Worm (Caenorhabditis elegans) whole organism, mixed stage, embryonic: Measurements from ENCODE around the gene Y50D4B.2.

Experiments
- M03D4.4 ChIP-seq: sonication (generic microtip); optimal IDR thresholded peaks from 2 replicates; lab custom pipeline; 2017; ENCODE audit warnings: mild to moderate bottlenecking, missing genetic modification characterization, missing compliant biosample characterization
- bed-3 ChIP-seq: fragments of 200-800 bp; sonication (Bioruptor generic); optimal IDR thresholded peaks from 3 replicates; lab custom pipeline; 2018; ENCODE audit warnings: mild to moderate bottlenecking, missing genetic modification characterization, moderate library complexity, missing compliant biosample characterization
- ceh-43 ChIP-seq: fragments of 200-800 bp; sonication (Bioruptor generic); optimal IDR thresholded peaks from 2 replicates; lab custom pipeline; 2018; ENCODE audit warnings: mild to moderate bottlenecking, missing genetic modification characterization, moderate library complexity, missing compliant biosample characterization
- ceh-83 ChIP-seq: fragments of 200-800 bp; sonication (Bioruptor generic); optimal IDR thresholded peaks from 2 replicates; lab custom pipeline; 2018; ENCODE audit warnings: mild to moderate bottlenecking, missing genetic modification characterization, missing compliant biosample characterization
- ces-1 ChIP-seq: fragments of 150-350 bp; optimal IDR thresholded peaks from 2 replicates; lab custom pipeline; 2014; ENCODE audit warnings: missing biosample characterization, missing genetic modification reagents, missing genetic modification characterization
- cnd-1 ChIP-seq: fragments of 200-800 bp; sonication (Bioruptor generic); optimal IDR thresholded peaks from 2 replicates; lab custom pipeline; 2018; ENCODE audit warnings: mild to moderate bottlenecking, missing genetic modification characterization, missing compliant biosample characterization
- drap-1 ChIP-seq: fragments of 200-800 bp; sonication (Bioruptor generic); optimal IDR thresholded peaks from 3 replicates; lab custom pipeline; 2018; ENCODE audit warnings: mild to moderate bottlenecking, missing genetic modification characterization, missing compliant biosample characterization
- elt-1 ChIP-seq: sonication (generic microtip); optimal IDR thresholded peaks from 2 replicates; lab custom pipeline; 2017; ENCODE audit warnings: missing genetic modification characterization, mild to moderate bottlenecking, missing compliant biosample characterization, antibody characterized with exemption, moderate library complexity, borderline replicate concordance; ENCODE audit not compliant: insufficient read depth
- elt-3 ChIP-seq: fragments of 150-350 bp; optimal IDR thresholded peaks from 2 replicates; lab custom pipeline; 2014; ENCODE audit warnings: missing biosample characterization, missing genetic modification characterization
- flh-1 ChIP-seq: fragments of 200-800 bp; sonication (Bioruptor generic); optimal IDR thresholded peaks from 2 replicates; lab custom pipeline; 2018; ENCODE audit warnings: mild to moderate bottlenecking, missing genetic modification characterization, moderate library complexity, missing compliant biosample characterization
- ham-2 ChIP-seq: fragments of 200-800 bp; sonication (Bioruptor generic); optimal IDR thresholded peaks from 2 replicates; lab custom pipeline; 2018; ENCODE audit warnings: mild to moderate bottlenecking, missing genetic modification characterization, missing compliant biosample characterization
- hlh-1 ChIP-seq: fragments of 150-350 bp; optimal IDR thresholded peaks from 2 replicates; lab custom pipeline; 2014; ENCODE audit warnings: missing biosample characterization, missing genetic modification reagents, missing genetic modification characterization
- lin-13 ChIP-seq: fragments of 150-350 bp; optimal IDR thresholded peaks from 2 replicates; lab custom pipeline; 2014; ENCODE audit warnings: missing biosample characterization, missing genetic modification characterization
- lin-32 ChIP-seq: fragments of 200-800 bp; sonication (Bioruptor generic); optimal IDR thresholded peaks from 2 replicates; lab custom pipeline; 2018; ENCODE audit warnings: mild to moderate bottlenecking, missing genetic modification characterization, missing compliant biosample characterization
- lsy-2 ChIP-seq: fragments of 150-350 bp; optimal IDR thresholded peaks from 2 replicates; lab custom pipeline; 2014; ENCODE audit warnings: missing biosample characterization, missing genetic modification characterization
- mab-5 ChIP-seq: fragments of 150-350 bp; optimal IDR thresholded peaks from 2 replicates; lab custom pipeline; 2014; ENCODE audit warnings: missing biosample characterization, missing genetic modification characterization
- mep-1 ChIP-seq: fragments of 150-350 bp; optimal IDR thresholded peaks from 2 replicates; lab custom pipeline; 2017; ENCODE audit warnings: missing biosample characterization, missing genetic modification reagents, missing genetic modification characterization, inconsistent platforms
- mls-2 ChIP-seq: sonication (generic microtip); optimal IDR thresholded peaks from 2 replicates; lab custom pipeline; 2016; ENCODE audit warnings: mild to moderate bottlenecking, missing genetic modification characterization, moderate library complexity, missing compliant biosample characterization
- nhr-2 ChIP-seq: fragments of 150-350 bp; optimal IDR thresholded peaks from 2 replicates; lab custom pipeline; 2014; ENCODE audit warnings: missing biosample characterization, missing genetic modification characterization
- nhr-76 ChIP-seq: sonication (generic microtip); optimal IDR thresholded peaks from 2 replicates; lab custom pipeline; 2017; ENCODE audit warnings: missing biosample characterization, missing genetic modification characterization
- pha-4 ChIP-seq: fragments of 150-350 bp; optimal IDR thresholded peaks from 2 replicates; lab custom pipeline; 2018; ENCODE audit warnings: missing biosample characterization, missing genetic modification reagents, missing genetic modification characterization
- sem-2 ChIP-seq: fragments of 200-800 bp; sonication (Bioruptor generic); optimal IDR thresholded peaks from 2 replicates; lab custom pipeline; 2018; ENCODE audit warnings: mild to moderate bottlenecking, missing genetic modification characterization, missing compliant biosample characterization
- sptf-1 ChIP-seq: sonication (generic microtip); optimal IDR thresholded peaks from 2 replicates; lab custom pipeline; 2017; ENCODE audit warnings: mild to moderate bottlenecking, missing genetic modification characterization, moderate library complexity, missing compliant biosample characterization
- tbx-8 ChIP-seq: fragments of 200-800 bp; sonication (Bioruptor generic); optimal IDR thresholded peaks from 2 replicates; lab custom pipeline; 2018; ENCODE audit warnings: mild to moderate bottlenecking, missing genetic modification characterization, moderate library complexity, missing compliant biosample characterization
- unc-120 ChIP-seq: sonication (generic microtip); optimal IDR thresholded peaks from 2 replicates; lab custom pipeline; 2017; ENCODE audit warnings: missing genetic modification characterization, missing compliant biosample characterization; ENCODE audit not compliant: poor library complexity, severe bottlenecking
- unc-39 ChIP-seq: fragments of 150-350 bp; optimal IDR thresholded peaks from 2 replicates; lab custom pipeline; 2014; ENCODE audit warnings: missing biosample characterization, missing genetic modification characterization
- unc-62 ChIP-seq: fragments of 150-350 bp; optimal IDR thresholded peaks from 2 replicates; lab custom pipeline; 2014; ENCODE audit warnings: missing biosample characterization, missing genetic modification reagents, missing genetic modification characterization
- zip-8 ChIP-seq: fragments of 150-350 bp; optimal IDR thresholded peaks from 2 replicates; lab custom pipeline; 2014; ENCODE audit warnings: missing biosample characterization, missing genetic modification characterization
- ztf-11 ChIP-seq: fragments of 150-350 bp; optimal IDR thresholded peaks from 2 replicates; lab custom pipeline; 2014; ENCODE audit warnings: missing biosample characterization, missing genetic modification characterization

The Y50D4B.2 gene

ce11 chrV:1100280-1100679 is at the start of gene Y50D4B.2:
TSS of gene Y50D4B.2 (plus strand) at chrV:1100580.
- TF ChIP-seq sptf-1 (tag; lab: Kevin White, UChicago), result no peak
- TF ChIP-seq, all 35 proteins: peak for 0

ce11 chrV:1051651-1052050 is 48.7 kb upstream of the Y50D4B.2 start:
- TF ChIP-seq mls-2, result no peak
- TF ChIP-seq pha-4 (tag; lab: Kevin White, UChicago), result no peak
- no peak for TF ChIP-seq bed-3
- TF ChIP-seq M03D4.4 (tag; lab: Kevin White, UChicago), result no peak
- TF ChIP-seq lin-13 (tag; lab: Kevin White, UChicago), result no peak
- TF ChIP-seq tbx-8, result no peak
- no peak for TF ChIP-seq unc-120 (tag; lab: Kevin White, UChicago)
- no peak for TF ChIP-seq ham-2 (GFP tag; lab: Kevin White, UChicago)
- TF ChIP-seq flh-1 (GFP tag; lab: Kevin White, UChicago), result no peak
- no peak for TF ChIP-seq lsy-2
- no peak for TF ChIP-seq elt-1 (tag; lab: Kevin White, UChicago)
- TF ChIP-seq ceh-43 (GFP tag; lab: Kevin White, UChicago), result no peak

ce11 chrV:1052559-1053064 is 47.8 kb upstream of the Y50D4B.2 start, which contains the start of gene K10C9.4:
TSS of gene K10C9.4 (minus strand) at chrV:1053014.
- TF ChIP-seq ztf-11 (tag; lab: Kevin White, UChicago), result no peak
- TF ChIP-seq mep-1 (tag; lab: Kevin White, UChicago), result no peak
- TF ChIP-seq M03D4.4 (tag; lab: Kevin White, UChicago), result no peak
- no peak for TF ChIP-seq elt-1 (tag; lab: Kevin White, UChicago)
- TF ChIP-seq nhr-76 (tag; lab: Kevin White, UChicago), result no peak
- TF ChIP-seq drap-1, result no peak
- no peak for TF ChIP-seq lin-32 (GFP tag; lab: Kevin White, UChicago)
- no peak for TF ChIP-seq elt-3
- no peak for TF ChIP-seq ham-2 (GFP tag; lab: Kevin White, UChicago)
- no peak for TF ChIP-seq lin-13 (tag; lab: Kevin White, UChicago)
- TF ChIP-seq unc-62, result no peak
- no peak for TF ChIP-seq bed-3
- no peak for TF ChIP-seq ceh-83 (GFP tag; lab: Kevin White, UChicago)
- no peak for TF ChIP-seq zip-8 (tag; lab: Kevin White, UChicago)
- TF ChIP-seq sem-2 (GFP tag; lab: Kevin White, UChicago), result no peak
- TF ChIP-seq hlh-1 (tag; lab: Kevin White, UChicago), result no peak
- no peak for TF ChIP-seq unc-39
- TF ChIP-seq ces-1 (GFP tag; lab: Kevin White, UChicago), result no peak
- TF ChIP-seq ceh-43 (GFP tag; lab: Kevin White, UChicago), result no peak
- TF ChIP-seq, all 35 proteins: peak for 0

- TF ChIP-seq zip-8 (tag; lab: Kevin White, UChicago), result peak; percentile 91
- TF ChIP-seq lin-32 (GFP tag; lab: Kevin White, UChicago), result no peak
Measured at ce11 chrV:1053385-1053784, 47.0 kb upstream of the Y50D4B.2 start.

ce11 chrV:1060219-1060863 is 40.0 kb upstream of the Y50D4B.2 start:
- TF ChIP-seq mab-5 (tag; lab: Kevin White, UChicago) (peak; percentile 86), tbx-8 (no peak), cnd-1 (no peak), nhr-2 (tag; lab: Kevin White, UChicago) (peak; percentile 67), unc-62 (peak; percentile 93), hlh-1 (tag; lab: Kevin White, UChicago) (peak; percentile 77), lin-32 (GFP tag; lab: Kevin White, UChicago) (peak; percentile 4)

- no peak for TF ChIP-seq sem-2 (GFP tag; lab: Kevin White, UChicago)
- no peak for TF ChIP-seq pha-4 (tag; lab: Kevin White, UChicago)
- no peak for TF ChIP-seq mls-2
- no peak for TF ChIP-seq mab-5 (tag; lab: Kevin White, UChicago)
- TF ChIP-seq unc-62, result no peak
Measured at ce11 chrV:1061295-1061694, 39.1 kb upstream of the Y50D4B.2 start, which contains the start of gene rnst-2. TSS of gene rnst-2 (plus strand) at chrV:1061595.
